Fruit fly (Drosophila melanogaster) whole organism, embryonic: ENCODE measurements around the gene mei-P26.

Source experiments
- CG1529 ChIP-seq: fragments of 200-800 bp; sonication (Bioruptor generic); optimal IDR thresholded peaks from 3 replicates; lab custom pipeline; 2018; ENCODE audit warnings: missing biosample characterization, missing genetic modification characterization
- kay ChIP-seq: fragments of 200-800 bp; sonication (Bioruptor generic); optimal IDR thresholded peaks from 2 replicates; lab custom pipeline; 2016; ENCODE audit warnings: missing biosample characterization, missing genetic modification characterization
- pb ChIP-seq: fragments of 200-800 bp; sonication (Bioruptor generic); optimal IDR thresholded peaks from 3 replicates; lab custom pipeline; 2016; ENCODE audit warnings: missing biosample characterization, missing genetic modification characterization

dm6 chrX:9163645-9164509 lies 822 bp downstream of the mei-P26 start:
- TF ChIP-seq CG1529 (GFP tag; lab: Kevin White, UChicago) (no peak), pb (GFP tag; lab: Kevin White, UChicago) (no peak), kay (GFP tag; lab: Kevin White, UChicago) (no peak)
